Fruit fly (Drosophila melanogaster): Measurements from ENCODE around the gene lost.

Gene lost

DNA sequence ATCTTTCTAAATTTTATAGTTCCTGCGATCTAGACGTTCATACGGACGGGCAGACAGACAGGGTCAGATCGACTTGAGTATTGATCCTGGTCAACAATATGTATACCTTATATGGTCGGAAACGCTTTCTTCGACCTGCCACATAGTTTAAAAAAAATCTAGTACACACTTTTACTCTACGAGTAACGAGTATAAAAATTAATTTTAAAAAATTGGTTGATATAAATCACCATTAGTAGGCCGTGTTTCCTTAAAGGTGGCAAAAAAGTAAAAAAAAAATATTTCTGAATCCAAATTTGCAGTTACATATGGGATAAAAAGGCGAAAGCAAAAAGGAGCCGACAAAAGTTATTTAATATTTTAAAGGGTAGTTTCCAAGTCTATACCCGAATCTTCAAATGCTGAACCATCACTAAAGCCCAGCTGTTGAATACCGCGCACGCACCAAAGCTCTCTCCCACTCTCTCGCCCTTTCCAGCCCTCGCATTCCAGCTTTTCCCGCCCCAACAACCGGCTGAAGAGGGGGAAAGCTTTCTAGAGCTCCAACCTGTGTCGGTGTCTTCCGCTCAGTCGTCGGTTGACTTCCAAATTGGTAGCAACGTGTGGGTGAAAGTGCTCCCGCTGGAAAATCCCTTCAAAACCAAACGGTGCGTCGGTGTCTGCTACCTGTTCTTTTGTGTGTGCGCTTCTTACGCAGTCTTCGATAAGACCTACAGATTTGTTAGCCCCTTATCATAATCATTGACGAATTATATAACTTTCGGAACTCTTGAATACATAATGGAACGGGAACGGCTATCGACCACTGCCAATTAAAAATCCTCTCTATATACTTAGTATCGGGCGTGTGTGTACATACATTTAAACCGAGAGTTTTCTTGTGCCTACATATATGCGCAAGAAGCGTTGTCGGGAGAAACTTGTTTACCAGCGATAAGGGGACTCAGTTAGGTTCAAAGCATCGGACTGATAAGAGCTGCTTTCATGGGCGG lies 24.2 kb upstream of the lost start, which contains the start of gene Sfxn1-3 (continued):
- TF ChIP-seq CG42726 (GFP tag; IDR thresholded peaks at IDR 0.05; ENCODE audit: partially characterized antibody) (no peak; the same call in 1 of the 2 replicates), Ets65A (GFP tag) (peak; percentile 78), Hr3 (GFP tag; optimal IDR thresholded peaks at IDR 0.05) (no peak), Bdp1 (GFP tag; optimal IDR thresholded peaks at IDR 0.05) (peak; percentile 31), org-1 (GFP tag; optimal IDR thresholded peaks at IDR 0.05) (no peak), CG17568 (GFP tag; optimal IDR thresholded peaks at IDR 0.05) (no peak), E2f2 (GFP tag; IDR thresholded peaks at IDR 0.05) (peak; percentile 25; the same call in 1 of the 2 replicates), CG12236 (GFP tag; optimal IDR thresholded peaks at IDR 0.05) (no peak), CG10147 (GFP tag; optimal IDR thresholded peaks at IDR 0.05) (peak; percentile 7), CG32532 (GFP tag; IDR thresholded peaks at IDR 0.05) (peak; percentile 65), NC2β (GFP tag; optimal IDR thresholded peaks at IDR 0.05) (no peak), CG10565 (GFP tag; optimal IDR thresholded peaks at IDR 0.05) (no peak), Atf3 (GFP tag; optimal IDR thresholded peaks at IDR 0.05) (peak; percentile 0), CG30020 (tag; optimal IDR thresholded peaks at IDR 0.05) (no peak), CG6813 (GFP tag; optimal IDR thresholded peaks at IDR 0.05) (peak; percentile 11), seq (GFP tag; IDR thresholded peaks at IDR 0.05) (peak; percentile 68; the same call in 1 of the 2 replicates), sd (tag; optimal IDR thresholded peaks at IDR 0.05) (peak; percentile 95), pros (GFP tag; optimal IDR thresholded peaks at IDR 0.05) (peak; percentile 65), CG30403 (GFP tag; optimal IDR thresholded peaks at IDR 0.05) (peak; percentile 34), Xbp1 (GFP tag; optimal IDR thresholded peaks at IDR 0.05) (peak; percentile 15), psq (GFP tag; optimal IDR thresholded peaks at IDR 0.05) (no peak), YL-1 (GFP tag; optimal IDR thresholded peaks at IDR 0.05) (peak; percentile 16), ap (GFP tag; IDR thresholded peaks at IDR 0.05) (peak; percentile 54; the same call in 1 of the 2 replicates), Fer2 (tag; optimal IDR thresholded peaks at IDR 0.05) (no peak), CG18262 (tag; optimal IDR thresholded peaks at IDR 0.05) (peak; percentile 28), CG31365 (tag; optimal IDR thresholded peaks at IDR 0.05) (peak; percentile 11), hkb (optimal IDR thresholded peaks at IDR 0.05) (no peak), hkb (GFP tag; IDR thresholded peaks at IDR 0.05) (no peak; the same call in 1 of the 2 replicates), CG10462 (GFP tag; optimal IDR thresholded peaks at IDR 0.05) (peak; percentile 11), Med (GFP tag) (peak; percentile 94), dmrt11E (tag; optimal IDR thresholded peaks at IDR 0.05) (no peak), CG7357 (GFP tag; IDR thresholded peaks at IDR 0.05) (0 out of 3 replicates have a peak, but pooled peaks have one; percentile 20), slou (GFP tag; optimal IDR thresholded peaks at IDR 0.05) (no peak), crc (GFP tag; optimal IDR thresholded peaks at IDR 0.05) (no peak), Elba2 (GFP tag; optimal IDR thresholded peaks at IDR 0.05) (no peak), CG16779 (GFP tag; IDR thresholded peaks at IDR 0.05) (peak; percentile 81), Dek (tag; optimal IDR thresholded peaks at IDR 0.05) (peak; percentile 5), CG10321 (GFP tag; IDR thresholded peaks at IDR 0.05) (no peak), Abd-B (GFP tag; optimal IDR thresholded peaks at IDR 0.05) (no peak), gro (GFP tag; optimal IDR thresholded peaks at IDR 0.05) (peak; percentile 79), HLHmδ (GFP tag; optimal IDR thresholded peaks at IDR 0.05) (peak; percentile 84), CG4404 (GFP tag; IDR thresholded peaks at IDR 0.05) (no peak), lov (optimal IDR thresholded peaks at IDR 0.05) (no peak), lov (GFP tag; IDR thresholded peaks at IDR 0.05) (0 out of 3 replicates have a peak, but pooled peaks have one; percentile 45), tll (GFP tag; optimal IDR thresholded peaks at IDR 0.05) (no peak), Mrtf (GFP tag; IDR thresholded peaks at IDR 0.05) (no peak), ind (GFP tag; optimal IDR thresholded peaks at IDR 0.05) (peak; percentile 18), Adf1 (GFP tag; IDR thresholded peaks at IDR 0.05) (peak; percentile 61; the same call in 1 of the 2 replicates), Drgx (GFP tag; IDR thresholded peaks at IDR 0.05) (no peak)

Measured in whole organism, embryonic.